Worm (Caenorhabditis elegans): Measurements from ENCODE around the gene B0496.1.

ce11 chrIV:7440238-7440637, 5.9 kb upstream of the B0496.1 start:
- TF ChIP-seq mep-1 (tag; optimal IDR thresholded peaks at IDR 0.05) (no peak), aly-2 (tag; optimal IDR thresholded peaks at IDR 0.05) (no peak), mdl-1 (tag; optimal IDR thresholded peaks at IDR 0.05) (no peak), lin-15B (tag; optimal IDR thresholded peaks at IDR 0.05) (no peak), lir-3 (tag; optimal IDR thresholded peaks at IDR 0.05; ENCODE audit: poor library complexity) (no peak), nhr-76 (tag; optimal IDR thresholded peaks at IDR 0.05) (no peak), lin-13 (GFP tag; optimal IDR thresholded peaks at IDR 0.05) (no peak), lin-39 (tag; optimal IDR thresholded peaks at IDR 0.05) (no peak), unc-62 (GFP tag; optimal IDR thresholded peaks at IDR 0.05) (no peak)
